Worm (Caenorhabditis elegans) whole organism, young adult: ENCODE measurements around the gene fbxa-154.

Source experiments
- B0019.2 ChIP-seq: fragments of 200-800 bp; sonication (Bioruptor generic); conservative IDR thresholded peaks from 2 replicates; pipeline ENCODE4 v1.3.6; 2022; ENCODE audit warnings: missing genetic modification reagents, missing genetic modification characterization, missing compliant biosample characterization
- B0336.3 ChIP-seq: fragments of 200-800 bp; sonication (Bioruptor generic); IDR thresholded peaks from 2 replicates; pipeline ENCODE4 v1.3.6; 2022; ENCODE audit warnings: missing genetic modification characterization, missing compliant biosample characterization
- C06A6.2 ChIP-seq: fragments of 200-800 bp; sonication (Bioruptor generic); conservative IDR thresholded peaks from 2 replicates; pipeline ENCODE4 v1.3.6; 2022; ENCODE audit warnings: missing genetic modification characterization, missing compliant biosample characterization
- F33H1.4 ChIP-seq: fragments of 200-800 bp; sonication (Bioruptor generic); IDR thresholded peaks from 2 replicates; pipeline ENCODE4 v1.3.6; 2022; ENCODE audit warnings: missing genetic modification reagents, missing genetic modification characterization, missing compliant biosample characterization
- F57A8.1 ChIP-seq: fragments of 200-800 bp; sonication (Bioruptor generic); optimal IDR thresholded peaks from 2 replicates; lab custom pipeline; 2018; ENCODE audit warnings: mild to moderate bottlenecking, missing genetic modification characterization, moderate library complexity, missing compliant biosample characterization
- T07F8.4 ChIP-seq: sonication (generic microtip); optimal IDR thresholded peaks from 2 replicates; lab custom pipeline; 2016; ENCODE audit warnings: mild to moderate bottlenecking, missing genetic modification characterization, moderate library complexity, missing compliant biosample characterization
- Y53F4B.3 ChIP-seq: fragments of 200-800 bp; sonication (Bioruptor generic); IDR thresholded peaks from 2 replicates; pipeline ENCODE4 v1.3.6; 2022; ENCODE audit warnings: missing genetic modification reagents, missing genetic modification characterization, missing compliant biosample characterization
- Y79H2A.3 ChIP-seq: fragments of 200-800 bp; sonication (Bioruptor generic); conservative IDR thresholded peaks from 2 replicates; pipeline ENCODE4 v1.3.6; 2022; ENCODE audit warnings: missing genetic modification reagents, missing genetic modification characterization, missing compliant biosample characterization
- ama-1 ChIP-seq, 3 experiments: fragments of 150-350 bp in 1 of 3; sonication (generic microtip) in 2 of 3; optimal IDR thresholded peaks; 2 replicates each; lab custom pipeline; 2014 to 2018; ENCODE audit warnings: missing biosample characterization in 2 of 3, missing genetic modification characterization in 2 of 3, missing genetic modification reagents in 2 of 3
- athp-1 ChIP-seq: sonication (generic microtip); optimal IDR thresholded peaks from 2 replicates; lab custom pipeline; 2017; ENCODE audit warnings: mild to moderate bottlenecking, missing genetic modification characterization, missing compliant biosample characterization
- bed-1 ChIP-seq: fragments of 200-800 bp; sonication (Bioruptor generic); IDR thresholded peaks from 2 replicates; pipeline ENCODE4 v1.3.6; 2022; ENCODE audit warnings: missing genetic modification reagents, missing genetic modification characterization, missing compliant biosample characterization
- ccch-3 ChIP-seq: fragments of 200-800 bp; sonication (Bioruptor generic); optimal IDR thresholded peaks from 2 replicates; lab custom pipeline; 2018; ENCODE audit warnings: mild to moderate bottlenecking, missing genetic modification characterization, missing compliant biosample characterization
- cebp-1 ChIP-seq, 2 experiments: fragments of 200-800 bp in 1 of 2; sonication (Bioruptor generic) in 1 of 2; sonication (generic microtip) in 1 of 2; IDR thresholded peaks in 1 of 2; optimal IDR thresholded peaks in 1 of 2; 2 replicates each; pipeline versions ENCODE4 v1.3.6 to Lab custom; 2017 to 2022; ENCODE audit warnings: missing compliant biosample characterization in 2 of 2, missing genetic modification characterization in 2 of 2, mild to moderate bottlenecking in 1 of 2, missing genetic modification reagents in 1 of 2, moderate library complexity in 1 of 2
- cebp-2 ChIP-seq: fragments of 200-800 bp; sonication (Bioruptor generic); IDR thresholded peaks from 2 replicates; pipeline ENCODE4 v1.3.6; 2022; ENCODE audit warnings: missing genetic modification characterization, missing compliant biosample characterization
- dox-1 ChIP-seq: fragments of 200-800 bp; sonication (Bioruptor generic); IDR thresholded peaks from 2 replicates; pipeline ENCODE4 v1.3.6; 2022; ENCODE audit warnings: missing genetic modification reagents, missing genetic modification characterization, missing compliant biosample characterization
- dpl-1 ChIP-seq: fragments of 150-350 bp; optimal IDR thresholded peaks from 2 replicates; lab custom pipeline; 2014; ENCODE audit warnings: missing biosample characterization, missing genetic modification reagents, missing genetic modification characterization
- egl-18 ChIP-seq: fragments of 200-800 bp; sonication (Bioruptor generic); IDR thresholded peaks from 2 replicates; pipeline ENCODE4 v1.3.6; 2022; ENCODE audit warnings: missing genetic modification reagents, missing genetic modification characterization, missing compliant biosample characterization
- fkh-3 ChIP-seq: sonication (generic microtip); optimal IDR thresholded peaks from 2 replicates; lab custom pipeline; 2016; ENCODE audit warnings: mild to moderate bottlenecking, missing genetic modification characterization, missing compliant biosample characterization
- gei-17 ChIP-seq: fragments of 200-800 bp; sonication (Bioruptor generic); optimal IDR thresholded peaks from 2 replicates; lab custom pipeline; 2018; ENCODE audit warnings: mild to moderate bottlenecking, missing genetic modification characterization, missing compliant biosample characterization
- hmg-20 ChIP-seq: fragments of 200-800 bp; sonication (Bioruptor generic); IDR thresholded peaks from 2 replicates; pipeline ENCODE4 v1.3.6; 2022; ENCODE audit warnings: missing genetic modification reagents, missing genetic modification characterization, missing compliant biosample characterization
- lin-40 ChIP-seq: sonication (generic microtip); optimal IDR thresholded peaks from 2 replicates; lab custom pipeline; 2016; ENCODE audit warnings: missing genetic modification characterization, mild to moderate bottlenecking, missing compliant biosample characterization, missing genotype, missing genetic modification reagents
- lsy-27 ChIP-seq: sonication (generic microtip); optimal IDR thresholded peaks from 2 replicates; lab custom pipeline; 2017; ENCODE audit warnings: missing genetic modification characterization, mild to moderate bottlenecking, missing compliant biosample characterization, antibody characterized with exemption, missing genotype, borderline replicate concordance; ENCODE audit not compliant: insufficient read depth
- madf-8 ChIP-seq: fragments of 200-800 bp; sonication (Bioruptor generic); conservative IDR thresholded peaks from 2 replicates; pipeline ENCODE4 v1.3.6; 2022; ENCODE audit warnings: missing genetic modification reagents, missing genetic modification characterization, missing compliant biosample characterization
- mel-28 ChIP-seq: sonication (generic microtip); optimal IDR thresholded peaks from 2 replicates; lab custom pipeline; 2016; ENCODE audit warnings: borderline replicate concordance, mild to moderate bottlenecking, missing genetic modification characterization, missing compliant biosample characterization
- mes-4 ChIP-seq: sonication (generic microtip); optimal IDR thresholded peaks from 2 replicates; lab custom pipeline; 2016; ENCODE audit warnings: missing genotype, missing genetic modification characterization, missing compliant biosample characterization
- mxl-1 ChIP-seq: sonication (generic microtip); optimal IDR thresholded peaks from 2 replicates; lab custom pipeline; 2016; ENCODE audit warnings: missing genetic modification characterization, missing compliant biosample characterization
- nhr-120 ChIP-seq: fragments of 200-800 bp; sonication (Bioruptor generic); IDR thresholded peaks from 2 replicates; pipeline ENCODE4 v1.3.6; 2022; ENCODE audit warnings: missing genetic modification characterization, missing compliant biosample characterization
- nhr-179 ChIP-seq: sonication (generic microtip); optimal IDR thresholded peaks from 2 replicates; lab custom pipeline; 2016; ENCODE audit warnings: mild to moderate bottlenecking, missing genetic modification characterization, missing compliant biosample characterization
- rec-8 ChIP-seq, 2 experiments: sonication (generic microtip); optimal IDR thresholded peaks; 2 replicates each; lab custom pipeline; 2016; ENCODE audit warnings: mild to moderate bottlenecking in 2 of 2, missing genetic modification characterization in 2 of 2, missing genetic modification reagents in 2 of 2, missing genotype in 2 of 2, missing biosample characterization in 1 of 2, missing compliant biosample characterization in 1 of 2, moderate library complexity in 1 of 2
- snpc-1.3 ChIP-seq: sonication (generic microtip); optimal IDR thresholded peaks from 2 replicates; lab custom pipeline; 2017; ENCODE audit warnings: missing genetic modification characterization, mild to moderate bottlenecking, missing compliant biosample characterization, antibody characterized with exemption, moderate library complexity, missing genotype, missing genetic modification reagents; ENCODE audit not compliant: insufficient read depth
- snpc-3.4 ChIP-seq: sonication (generic microtip); optimal IDR thresholded peaks from 2 replicates; lab custom pipeline; 2017; ENCODE audit warnings: missing genetic modification characterization, mild to moderate bottlenecking, missing compliant biosample characterization, antibody characterized with exemption, moderate library complexity, missing genotype, missing genetic modification reagents
- snpc-4 ChIP-seq, 5 experiments: fragments of 150-350 bp in 1 of 5; sonication (generic microtip) in 4 of 5; optimal IDR thresholded peaks; 2 replicates each; lab custom pipeline; 2014 to 2018; ENCODE audit warnings: missing genetic modification characterization in 5 of 5, missing biosample characterization in 3 of 5, antibody characterized with exemption in 2 of 5, mild to moderate bottlenecking in 2 of 5, missing compliant biosample characterization in 2 of 5, missing genotype in 2 of 5, moderate library complexity in 2 of 5, missing genetic modification reagents in 1 of 5
- tlf-1 ChIP-seq: fragments of 200-800 bp; sonication (Bioruptor generic); optimal IDR thresholded peaks from 2 replicates; lab custom pipeline; 2018; ENCODE audit warnings: mild to moderate bottlenecking, missing genetic modification characterization, missing compliant biosample characterization
- zfh-2 ChIP-seq: fragments of 200-800 bp; sonication (Bioruptor generic); conservative IDR thresholded peaks from 2 replicates; pipeline ENCODE4 v1.3.6; 2022; ENCODE audit warnings: missing genetic modification reagents, missing genetic modification characterization, missing compliant biosample characterization
- ztf-25 ChIP-seq: fragments of 200-800 bp; sonication (Bioruptor generic); IDR thresholded peaks from 2 replicates; pipeline ENCODE4 v1.3.6; 2022; ENCODE audit warnings: missing genetic modification reagents, missing genetic modification characterization, missing compliant biosample characterization

Gene fbxa-154

ce11 chrV:15621518-15621917 is 16.6 kb upstream of the fbxa-154 start, which contains the start of gene C55A1.1:
Gene C55A1.1, plus strand, starts transcription at chrV:15621818.
- TF ChIP-seq hmg-20 (GFP tag; lab: Robert Waterston, UW) (no peak), gei-17 (no peak), bed-1 (GFP tag; lab: Robert Waterston, UW) (no peak), F33H1.4 (GFP tag; lab: Robert Waterston, UW) (no peak), T07F8.4 (tag; lab: Kevin White, UChicago) (no peak), ccch-3 (GFP tag; lab: Kevin White, UChicago) (no peak), Y79H2A.3 (GFP tag; lab: Robert Waterston, UW) (no peak), nhr-120 (GFP tag; lab: Robert Waterston, UW) (no peak), madf-8 (no peak), B0019.2 (GFP tag; lab: Robert Waterston, UW) (no peak), cebp-1 (GFP tag; IDR thresholded peaks at IDR 0.05; lab: Robert Waterston, UW) (no peak), cebp-1 (tag; optimal IDR thresholded peaks at IDR 0.05; lab: Kevin White, UChicago) (no peak), nhr-179 (tag; lab: Kevin White, UChicago) (no peak), ama-1 (optimal IDR thresholded peaks at IDR 0.05; lab: Kevin White, UChicago) (no peak), ama-1 (GFP tag; optimal IDR thresholded peaks at IDR 0.05; lab: Kevin White, UChicago) (no peak), lsy-27 (tag; lab: Kevin White, UChicago) (no peak), snpc-4 (GFP tag; optimal IDR thresholded peaks at IDR 0.05; lab: Kevin White, UChicago) (no peak), snpc-4 (tag; optimal IDR thresholded peaks at IDR 0.05; lab: Kevin White, UChicago) (no peak), mel-28 (tag; lab: Kevin White, UChicago) (no peak), Y53F4B.3 (GFP tag; lab: Robert Waterston, UW) (no peak), rec-8 (tag; optimal IDR thresholded peaks at IDR 0.05; lab: Kevin White, UChicago) (no peak), tlf-1 (no peak), snpc-3.4 (no peak)

- TF ChIP-seq cebp-2 (no peak), lin-40 (no peak), mes-4 (tag; lab: Kevin White, UChicago) (no peak), ztf-25 (GFP tag; lab: Robert Waterston, UW) (no peak), C06A6.2 (GFP tag; lab: Robert Waterston, UW) (no peak), snpc-3.4 (no peak), Y53F4B.3 (GFP tag; lab: Robert Waterston, UW) (no peak), dox-1 (no peak), F57A8.1 (GFP tag; lab: Kevin White, UChicago) (no peak), ama-1 (optimal IDR thresholded peaks at IDR 0.05; lab: Kevin White, UChicago) (no peak), ama-1 (GFP tag; optimal IDR thresholded peaks at IDR 0.05; lab: Kevin White, UChicago) (no peak), zfh-2 (GFP tag; lab: Robert Waterston, UW) (no peak), athp-1 (tag; lab: Kevin White, UChicago) (no peak), B0336.3 (GFP tag; lab: Robert Waterston, UW) (no peak), nhr-179 (tag; lab: Kevin White, UChicago) (no peak), snpc-1.3 (tag; lab: Kevin White, UChicago) (no peak), dpl-1 (GFP tag; lab: Kevin White, UChicago) (no peak), egl-18 (GFP tag; lab: Robert Waterston, UW) (no peak), fkh-3 (tag; lab: Kevin White, UChicago) (no peak), mxl-1 (tag; lab: Kevin White, UChicago) (no peak)
Observed at ce11 chrV:15614534-15614933, 9.6 kb upstream of the fbxa-154 start.
